Fruit fly (Drosophila melanogaster) whole organism, adult: ENCODE data around the gene CG14995.

Source experiments
- CG11617 ChIP-seq: fragments of 200-800 bp; sonication (Bioruptor generic); optimal IDR thresholded peaks from 2 replicates; lab custom pipeline; 2017; ENCODE audit warnings: mild to moderate bottlenecking, missing biosample characterization, missing genetic modification reagents, missing genetic modification characterization
- CG12768 ChIP-seq: fragments of 200-800 bp; sonication (Bioruptor generic); optimal IDR thresholded peaks from 2 replicates; lab custom pipeline; 2017; ENCODE audit warnings: missing biosample characterization, missing genetic modification characterization, mild to moderate bottlenecking, moderate library complexity, missing genetic modification reagents
- CG14711 ChIP-seq: fragments of 200-800 bp; sonication (Bioruptor generic); optimal IDR thresholded peaks from 2 replicates; lab custom pipeline; 2018; ENCODE audit warnings: missing biosample characterization, mild to moderate bottlenecking, missing genetic modification characterization, moderate library complexity
- CG1620 ChIP-seq: fragments of 200-800 bp; sonication (Bioruptor generic); optimal IDR thresholded peaks from 2 replicates; lab custom pipeline; 2016; ENCODE audit warnings: missing biosample characterization, missing genetic modification characterization
- CG33017 ChIP-seq: fragments of 200-800 bp; sonication (Bioruptor generic); optimal IDR thresholded peaks from 2 replicates; lab custom pipeline; 2018; ENCODE audit warnings: missing biosample characterization, mild to moderate bottlenecking, missing genetic modification characterization, moderate library complexity
- CG5204 ChIP-seq: fragments of 200-800 bp; sonication (Bioruptor generic); optimal IDR thresholded peaks from 2 replicates; lab custom pipeline; 2016; ENCODE audit warnings: missing biosample characterization, missing genetic modification characterization
- CG7045 ChIP-seq: fragments of 200-800 bp; sonication (Bioruptor generic); optimal IDR thresholded peaks from 2 replicates; lab custom pipeline; 2017; ENCODE audit warnings: missing biosample characterization, mild to moderate bottlenecking, missing genetic modification characterization
- CG7101 ChIP-seq: fragments of 200-800 bp; sonication (Bioruptor generic); optimal IDR thresholded peaks from 2 replicates; lab custom pipeline; 2018; ENCODE audit warnings: missing biosample characterization, mild to moderate bottlenecking, missing genetic modification characterization, moderate library complexity
- Clk ChIP-seq: fragments of 200-800 bp; sonication (Bioruptor generic); optimal IDR thresholded peaks from 2 replicates; lab custom pipeline; 2017; ENCODE audit warnings: missing biosample characterization, missing genetic modification characterization
- Crg-1 ChIP-seq: fragments of 200-800 bp; sonication (Bioruptor generic); optimal IDR thresholded peaks from 2 replicates; lab custom pipeline; 2016; ENCODE audit warnings: missing biosample characterization, missing genetic modification characterization
- Hr96 ChIP-seq: fragments of 200-800 bp; sonication (Bioruptor generic); optimal IDR thresholded peaks from 2 replicates; lab custom pipeline; 2016; ENCODE audit warnings: missing biosample characterization, missing genetic modification characterization
- Mnt ChIP-seq: fragments of 200-800 bp; sonication (Bioruptor generic); optimal IDR thresholded peaks from 2 replicates; lab custom pipeline; 2016; ENCODE audit warnings: missing biosample characterization, mild to moderate bottlenecking, missing genetic modification characterization
- bab1 ChIP-seq: fragments of 200-800 bp; sonication (Bioruptor generic); optimal IDR thresholded peaks from 3 replicates; lab custom pipeline; 2019; ENCODE audit warnings: missing biosample characterization, mild to moderate bottlenecking, missing genetic modification characterization, moderate library complexity
- cic ChIP-seq: fragments of 200-800 bp; sonication (Bioruptor generic); optimal IDR thresholded peaks from 2 replicates; lab custom pipeline; 2017; ENCODE audit warnings: missing biosample characterization, mild to moderate bottlenecking, missing genetic modification characterization, moderate library complexity
- cnc ChIP-seq, 2 experiments: fragments of >200 bp; optimal IDR thresholded peaks; 2 replicates each; lab custom pipeline; 2017
- kay ChIP-seq: fragments of 200-800 bp; sonication (Bioruptor generic); peaks from one replicate; lab custom pipeline; 2016; ENCODE audit warnings: missing biosample characterization, missing genetic modification characterization, borderline replicate concordance
- ovo ChIP-seq: fragments of 200-800 bp; sonication (Bioruptor generic); optimal IDR thresholded peaks from 2 replicates; lab custom pipeline; 2016; ENCODE audit warnings: missing biosample characterization, missing genetic modification characterization
- pad ChIP-seq: fragments of 200-800 bp; sonication (Bioruptor generic); optimal IDR thresholded peaks from 3 replicates; lab custom pipeline; 2017; ENCODE audit warnings: missing biosample characterization, missing genetic modification characterization, mild to moderate bottlenecking, moderate library complexity, missing genetic modification reagents
- tj ChIP-seq: fragments of 200-800 bp; sonication (Bioruptor generic); optimal IDR thresholded peaks from 3 replicates; lab custom pipeline; 2017; ENCODE audit warnings: missing biosample characterization, mild to moderate bottlenecking, missing genetic modification characterization, moderate library complexity
- toe ChIP-seq: fragments of 200-800 bp; sonication (Bioruptor generic); optimal IDR thresholded peaks from 2 replicates; lab custom pipeline; 2016; ENCODE audit warnings: missing biosample characterization, missing genetic modification characterization

The CG14995 gene

dm6 chr3L:4092705-4093257, 10.3 kb downstream of the CG14995 start, which contains the start of gene CG14990:
TSS of gene CG14990 (plus strand) at chr3L:4093207.
- TF ChIP-seq CG33017 (tag; lab: Kevin White, UChicago) (no peak), kay (peak; percentile 60)

- TF ChIP-seq CG5204 (GFP tag; lab: Kevin White, UChicago), result no peak
- TF ChIP-seq CG7045 (GFP tag; lab: Kevin White, UChicago), result no peak
- TF ChIP-seq toe (GFP tag; lab: Kevin White, UChicago), result no peak
- TF ChIP-seq CG12768 (GFP tag; lab: Kevin White, UChicago), result no peak
Measured at dm6 chr3L:4088694-4089190, 14.3 kb downstream of the CG14995 start, which contains the start of gene Gad1. TSS of gene Gad1 (minus strand) at chr3L:4088744.

- TF ChIP-seq tj, result no peak
- TF ChIP-seq bab1 (GFP tag; lab: Kevin White, UChicago), result no peak
- no peak for TF ChIP-seq CG12768 (GFP tag; lab: Kevin White, UChicago)
- no peak for TF ChIP-seq ovo (GFP tag; lab: Kevin White, UChicago)
- no peak for TF ChIP-seq CG7045 (GFP tag; lab: Kevin White, UChicago)
- TF ChIP-seq Mnt (GFP tag; lab: Kevin White, UChicago), result no peak
- TF ChIP-seq toe (GFP tag; lab: Kevin White, UChicago), result no peak
- no peak for TF ChIP-seq kay
- TF ChIP-seq CG11617 (GFP tag; lab: Kevin White, UChicago), result no peak
- no peak for TF ChIP-seq CG7101
- TF ChIP-seq CG14711, result no peak
- no peak for TF ChIP-seq CG33017 (tag; lab: Kevin White, UChicago)
- no peak for TF ChIP-seq pad (GFP tag; lab: Kevin White, UChicago)
- no peak for TF ChIP-seq cnc (optimal IDR thresholded peaks at IDR 0.05; lab: Kevin White, UChicago)
- no peak for TF ChIP-seq Hr96 (GFP tag; lab: Kevin White, UChicago)
- TF ChIP-seq Crg-1 (GFP tag; lab: Kevin White, UChicago), result no peak
- no peak for TF ChIP-seq cic (GFP tag; lab: Kevin White, UChicago)
- no peak for TF ChIP-seq Clk (GFP tag; lab: Kevin White, UChicago)
- TF ChIP-seq CG1620 (GFP tag; lab: Kevin White, UChicago), result no peak
Measured at dm6 chr3L:4087281-4087680, 15.8 kb downstream of the CG14995 start, which contains the start of gene CG14989. TSS of gene CG14989 (plus strand) at chr3L:4087581.

dm6 chr3L:4085867-4086266, 17.2 kb downstream of the CG14995 start:
- TF ChIP-seq toe (GFP tag; lab: Kevin White, UChicago) (no peak), CG11617 (GFP tag; lab: Kevin White, UChicago) (no peak), CG7101 (no peak), Mnt (GFP tag; lab: Kevin White, UChicago) (no peak), CG7045 (GFP tag; lab: Kevin White, UChicago) (no peak), Hr96 (GFP tag; lab: Kevin White, UChicago) (no peak), CG12768 (GFP tag; lab: Kevin White, UChicago) (no peak), Clk (GFP tag; lab: Kevin White, UChicago) (no peak)

- TF ChIP-seq CG14711, result no peak
- no peak for TF ChIP-seq cic (GFP tag; lab: Kevin White, UChicago)
- no peak for TF ChIP-seq CG7045 (GFP tag; lab: Kevin White, UChicago)
- TF ChIP-seq Hr96 (GFP tag; lab: Kevin White, UChicago), result no peak
- TF ChIP-seq Clk (GFP tag; lab: Kevin White, UChicago), result no peak
- no peak for TF ChIP-seq CG7101
- no peak for TF ChIP-seq tj
- no peak for TF ChIP-seq CG5204 (GFP tag; lab: Kevin White, UChicago)
Measured at dm6 chr3L:4083442-4083841, 19.6 kb downstream of the CG14995 start.

dm6 chr3L:4081243-4081642, 21.8 kb downstream of the CG14995 start:
- TF ChIP-seq kay (no peak), toe (GFP tag; lab: Kevin White, UChicago) (no peak), ovo (GFP tag; lab: Kevin White, UChicago) (no peak), CG7045 (GFP tag; lab: Kevin White, UChicago) (no peak), Clk (GFP tag; lab: Kevin White, UChicago) (no peak), Crg-1 (GFP tag; lab: Kevin White, UChicago) (no peak)

- no peak for TF ChIP-seq Clk (GFP tag; lab: Kevin White, UChicago)
- no peak for TF ChIP-seq CG11617 (GFP tag; lab: Kevin White, UChicago)
- TF ChIP-seq cnc (optimal IDR thresholded peaks at IDR 0.05; lab: Kevin White, UChicago), result no peak
- TF ChIP-seq tj, result no peak
- no peak for TF ChIP-seq toe (GFP tag; lab: Kevin White, UChicago)
- TF ChIP-seq Mnt (GFP tag; lab: Kevin White, UChicago), result no peak
- no peak for TF ChIP-seq bab1 (GFP tag; lab: Kevin White, UChicago)
- no peak for TF ChIP-seq Crg-1 (GFP tag; lab: Kevin White, UChicago)
- TF ChIP-seq pad (GFP tag; lab: Kevin White, UChicago), result no peak
- no peak for TF ChIP-seq CG12768 (GFP tag; lab: Kevin White, UChicago)
- TF ChIP-seq CG7045 (GFP tag; lab: Kevin White, UChicago), result no peak
- no peak for TF ChIP-seq CG14711
- no peak for TF ChIP-seq Hr96 (GFP tag; lab: Kevin White, UChicago)
- TF ChIP-seq kay, result no peak
- no peak for TF ChIP-seq CG5204 (GFP tag; lab: Kevin White, UChicago)
- no peak for TF ChIP-seq CG7101
- TF ChIP-seq ovo (GFP tag; lab: Kevin White, UChicago), result no peak
Measured at dm6 chr3L:4080278-4080677, 22.8 kb downstream of the CG14995 start.
